Fruit fly (Drosophila melanogaster): ENCODE results near the gene sgl.

sgl gene

dm6 chr3L:6978030-6978683, 13.6 kb upstream of the sgl start:
- TF ChIP-seq vri (GFP tag; optimal IDR thresholded peaks at IDR 0.05) (no peak), CG31627 (GFP tag; optimal IDR thresholded peaks at IDR 0.05) (peak; percentile 37), Eip75B (GFP tag; optimal IDR thresholded peaks at IDR 0.05) (no peak), CG1621 (tag; optimal IDR thresholded peaks at IDR 0.05) (no peak), salr (GFP tag; optimal IDR thresholded peaks at IDR 0.05) (peak in 1 of 2 experiments; percentile 22), CG10669 (GFP tag; optimal IDR thresholded peaks at IDR 0.05) (no peak), fd85E (GFP tag; optimal IDR thresholded peaks at IDR 0.05) (no peak), eg (GFP tag; IDR thresholded peaks at IDR 0.05) (peak; percentile 73), CG11294 (GFP tag; IDR thresholded peaks at IDR 0.05) (peak; percentile 24; the same call in 1 of the 2 replicates), achi (GFP tag; optimal IDR thresholded peaks at IDR 0.05) (peak; percentile 19), Sox15 (GFP tag; optimal IDR thresholded peaks at IDR 0.05) (no peak), ss (GFP tag; optimal IDR thresholded peaks at IDR 0.05) (no peak), spab (GFP tag; optimal IDR thresholded peaks at IDR 0.05) (no peak), CG6792 (GFP tag; optimal IDR thresholded peaks at IDR 0.05) (peak; percentile 7), Eip93F (GFP tag; optimal IDR thresholded peaks at IDR 0.05) (no peak), acj6 (GFP tag; optimal IDR thresholded peaks at IDR 0.05) (peak; percentile 36), CG16779 (tag; optimal IDR thresholded peaks at IDR 0.05) (no peak), OdsH (GFP tag; optimal IDR thresholded peaks at IDR 0.05) (peak; percentile 50), CG6808 (GFP tag; optimal IDR thresholded peaks at IDR 0.05) (peak; percentile 2), CG8632 (GFP tag; optimal IDR thresholded peaks at IDR 0.05) (peak; percentile 42), Hr38 (GFP tag; optimal IDR thresholded peaks at IDR 0.05) (no peak), Sox102F (GFP tag; optimal IDR thresholded peaks at IDR 0.05) (no peak), svp (GFP tag) (peak; percentile 43), CG3032 (tag; optimal IDR thresholded peaks at IDR 0.05) (no peak), CG11762 (GFP tag; optimal IDR thresholded peaks at IDR 0.05; ENCODE audit: insufficient read depth) (no peak), Hr4 (GFP tag; optimal IDR thresholded peaks at IDR 0.05) (peak; percentile 82), pdm3 (GFP tag; optimal IDR thresholded peaks at IDR 0.05) (peak; percentile 28), Eip78C (GFP tag) (peak; percentile 78), CG6276 (GFP tag; optimal IDR thresholded peaks at IDR 0.05) (peak; percentile 48), CG15336 (GFP tag; IDR thresholded peaks at IDR 0.05) (peak; percentile 76), Gug (GFP tag; IDR thresholded peaks at IDR 0.05) (no peak), CG10631 (GFP tag; optimal IDR thresholded peaks at IDR 0.05) (peak; percentile 8), Lpt (GFP tag; optimal IDR thresholded peaks at IDR 0.05) (no peak), Hr39 (GFP tag; optimal IDR thresholded peaks at IDR 0.05) (peak; percentile 36), Met (GFP tag; optimal IDR thresholded peaks at IDR 0.05) (peak; percentile 37), CG6163 (GFP tag; IDR thresholded peaks at IDR 0.05) (0 out of 3 replicates have a peak, but pooled peaks have one; percentile 37), CG3919 (GFP tag; optimal IDR thresholded peaks at IDR 0.05) (peak; percentile 52), lz (GFP tag; optimal IDR thresholded peaks at IDR 0.05) (peak; percentile 28), CG34406 (GFP tag; optimal IDR thresholded peaks at IDR 0.05) (peak; percentile 7), net (GFP tag; optimal IDR thresholded peaks at IDR 0.05) (peak; percentile 17), CG4318 (GFP tag; optimal IDR thresholded peaks at IDR 0.05) (peak; percentile 39), CG8119 (GFP tag; IDR thresholded peaks at IDR 0.05) (peak; percentile 68), Smox (GFP tag; optimal IDR thresholded peaks at IDR 0.05) (peak; percentile 37), Sox14 (GFP tag; optimal IDR thresholded peaks at IDR 0.05) (peak; percentile 5), CG32006 (GFP tag; optimal IDR thresholded peaks at IDR 0.05) (peak; percentile 74)

Data from whole organism, prepupa.